Worm (Caenorhabditis elegans): ENCODE data around the gene tofu-2.

Gene tofu-2

DNA sequence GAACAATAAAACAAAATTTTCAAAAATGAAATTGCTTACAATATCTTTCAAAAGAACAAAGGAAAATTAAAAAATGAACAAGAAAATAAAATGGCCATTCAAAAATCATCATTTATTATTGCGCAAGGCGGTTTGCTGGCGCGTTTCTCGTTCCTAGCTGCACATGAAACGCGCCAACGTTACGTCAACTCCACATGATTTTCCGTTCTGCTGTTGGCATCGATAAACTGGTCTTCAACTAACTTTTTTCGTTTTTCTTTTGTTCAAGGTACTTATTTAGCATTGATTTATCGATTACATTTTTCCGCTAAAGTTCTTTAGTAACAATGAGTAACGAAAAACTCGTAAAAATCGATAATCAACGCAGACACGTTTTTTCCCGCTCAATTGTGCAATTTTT lies 9.3 kb upstream of the tofu-2 start, which contains the start of the genes Y57E12AL.6 and Y57E12AL.1 (continued):
- TF ChIP-seq let-526 (GFP tag; IDR thresholded peaks at IDR 0.05) (no peak), F10E7.11 (tag; optimal IDR thresholded peaks at IDR 0.05) (no peak), ztf-26 (tag; optimal IDR thresholded peaks at IDR 0.05) (peak; percentile 55), F37B4.10 (GFP tag; IDR thresholded peaks at IDR 0.05) (no peak), egl-44 (GFP tag; IDR thresholded peaks at IDR 0.05) (no peak), ceh-27 (GFP tag; optimal IDR thresholded peaks at IDR 0.05) (no peak), F55B11.4 (tag; optimal IDR thresholded peaks at IDR 0.05; ENCODE audit: borderline replicate concordance, insufficient read depth) (no peak), die-1 (tag; optimal IDR thresholded peaks at IDR 0.05) (peak; percentile 44), madf-6 (GFP tag; IDR thresholded peaks at IDR 0.05) (peak; percentile 69), xnd-1 (tag; optimal IDR thresholded peaks at IDR 0.05) (peak; percentile 22), somi-1 (GFP tag; optimal IDR thresholded peaks at IDR 0.05) (peak; percentile 66), ekl-4 (GFP tag; IDR thresholded peaks at IDR 0.05) (peak; percentile 45; the same call in 1 of the 2 replicates), mes-4 (tag; optimal IDR thresholded peaks at IDR 0.05) (no peak), ztf-18 (tag; optimal IDR thresholded peaks at IDR 0.05) (peak; percentile 98), attf-3 (GFP tag; conservative IDR thresholded peaks at IDR 0.05) (peak; percentile 51; the same call in 1 of the 2 replicates), hsf-1 (GFP tag; IDR thresholded peaks at IDR 0.05) (no peak), cebp-2 (GFP tag; IDR thresholded peaks at IDR 0.05) (no peak), lin-26 (GFP tag; IDR thresholded peaks at IDR 0.05) (no peak), F57A8.1 (GFP tag; optimal IDR thresholded peaks at IDR 0.05) (no peak), Y53G8AR.9 (GFP tag; conservative IDR thresholded peaks at IDR 0.05) (peak; percentile 70; the same call in 1 of the 2 replicates), lin-54 (GFP tag; optimal IDR thresholded peaks at IDR 0.05) (peak; percentile 82), nfya-2 (GFP tag; IDR thresholded peaks at IDR 0.05) (no peak), C17E4.6 (GFP tag; IDR thresholded peaks at IDR 0.05) (no peak), tlf-1 (GFP tag; optimal IDR thresholded peaks at IDR 0.05) (peak; percentile 59), hlh-12 (tag; optimal IDR thresholded peaks at IDR 0.05) (no peak), ztf-22 (GFP tag; optimal IDR thresholded peaks at IDR 0.05) (no peak), aptf-2 (GFP tag; conservative IDR thresholded peaks at IDR 0.05) (no peak), him-1 (tag; optimal IDR thresholded peaks at IDR 0.05) (no peak), egrh-3 (GFP tag; IDR thresholded peaks at IDR 0.05) (no peak), sdz-38 (tag; optimal IDR thresholded peaks at IDR 0.05) (no peak), nhr-27 (tag; optimal IDR thresholded peaks at IDR 0.05) (no peak), bed-1 (GFP tag; IDR thresholded peaks at IDR 0.05) (no peak), lsy-27 (tag; optimal IDR thresholded peaks at IDR 0.05; ENCODE audit: borderline replicate concordance, insufficient read depth) (no peak), hrde-1 (tag; optimal IDR thresholded peaks at IDR 0.05; ENCODE audit: borderline replicate concordance) (no peak), ceh-79 (tag; optimal IDR thresholded peaks at IDR 0.05) (no peak), D2030.7 (GFP tag; IDR thresholded peaks at IDR 0.05) (peak; percentile 65), F52B5.7 (tag; optimal IDR thresholded peaks at IDR 0.05) (no peak), zim-3 (tag; optimal IDR thresholded peaks at IDR 0.05) (no peak), B0035.1 (tag; optimal IDR thresholded peaks at IDR 0.05) (no peak), dox-1 (GFP tag; IDR thresholded peaks at IDR 0.05) (peak; percentile 87), pbrm-1 (GFP tag; IDR thresholded peaks at IDR 0.05) (peak; percentile 46; the same call in 1 of the 2 replicates), madf-8 (GFP tag; conservative IDR thresholded peaks at IDR 0.05) (no peak; the same call in 1 of the 2 replicates), hmg-20 (GFP tag; IDR thresholded peaks at IDR 0.05) (no peak), mel-28 (tag; optimal IDR thresholded peaks at IDR 0.05; ENCODE audit: borderline replicate concordance) (peak; percentile 16), F23B12.7 (tag; optimal IDR thresholded peaks at IDR 0.05; ENCODE audit: insufficient read depth) (peak; percentile 58), nfyb-1 (GFP tag; IDR thresholded peaks at IDR 0.05) (0 out of 2 replicates have a peak, but pooled peaks have one; percentile 38), ceh-40 (GFP tag; IDR thresholded peaks at IDR 0.05) (no peak), sea-2 (GFP tag; IDR thresholded peaks at IDR 0.05) (no peak), Y53F4B.3 (GFP tag; IDR thresholded peaks at IDR 0.05) (no peak)

All from whole organism, young adult.